Fruit fly (Drosophila melanogaster) S2 (cell line): ENCODE data around the gene Usp14.

ENCODE experiments used
- CG8478 ChIP-seq: fragments of >200 bp; optimal IDR thresholded peaks from 2 replicates; lab custom pipeline; 2018
- CTCF ChIP-seq, 2 experiments: fragments of >200 bp; optimal IDR thresholded peaks; 2 replicates each; lab custom pipeline; 2018

The Usp14 gene

dm6 chr2L:10314327-10315210 is at the start of gene Usp14, which contains the start of gene CG4972:
Gene Usp14 (minus strand): TSS chr2L:10314396.
Gene CG4972 (plus strand): TSS chr2L:10314792.
- TF ChIP-seq CG8478 (no peak), CTCF (optimal IDR thresholded peaks at IDR 0.05; lab: Kevin White, UChicago) (no peak)

- TF ChIP-seq CTCF (optimal IDR thresholded peaks at IDR 0.05; lab: Kevin White, UChicago) (no peak), CG8478 (no peak)
Measured at dm6 chr2L:10362408-10363067, 48.3 kb upstream of the Usp14 start, which contains the start of the genes Cand1 and pim. Gene Cand1 (minus strand): TSS chr2L:10362707. Gene pim (plus strand): TSS chr2L:10362989.

- TF ChIP-seq CG8478: no peak
Measured at dm6 chr2L:10356508-10356907, 42.3 kb upstream of the Usp14 start, which contains the start of the genes CtsL4 and ClpP. Gene CtsL4 (minus strand): TSS chr2L:10356597. Gene ClpP (plus strand): TSS chr2L:10356795.

- TF ChIP-seq CG8478 (no peak), CTCF (optimal IDR thresholded peaks at IDR 0.05; lab: Kevin White, UChicago) (no peak)
Measured at dm6 chr2L:10353871-10354270, 39.7 kb upstream of the Usp14 start, which contains the start of gene CG34367. Gene CG34367 (minus strand): TSS chr2L:10353905.

dm6 chr2L:10351130-10351529 is 36.9 kb upstream of the Usp14 start:
- no peak for TF ChIP-seq CTCF (optimal IDR thresholded peaks at IDR 0.05; lab: Kevin White, UChicago)
- TF ChIP-seq CG8478: no peak

- TF ChIP-seq CG8478 (no peak), CTCF (optimal IDR thresholded peaks at IDR 0.05; lab: Kevin White, UChicago) (no peak)
Measured at dm6 chr2L:10344029-10344606, 29.9 kb upstream of the Usp14 start, which contains the start of gene Frmd5. Gene Frmd5 (plus strand): TSS chr2L:10344442.

dm6 chr2L:10342471-10342870 is 28.3 kb upstream of the Usp14 start, which contains the start of gene Sps2:
Gene Sps2 (plus strand): TSS chr2L:10342594.
- no peak for TF ChIP-seq CG8478
- TF ChIP-seq CTCF (optimal IDR thresholded peaks at IDR 0.05; lab: Kevin White, UChicago): no peak

- TF ChIP-seq CG8478: no peak
- TF ChIP-seq CTCF (optimal IDR thresholded peaks at IDR 0.05; lab: Kevin White, UChicago): no peak
Measured at dm6 chr2L:10341405-10341804, 27.2 kb upstream of the Usp14 start, which contains the start of gene CG31715. Gene CG31715 (plus strand): TSS chr2L:10341616.

dm6 chr2L:10339841-10340240 is 25.6 kb upstream of the Usp14 start:
- TF ChIP-seq CTCF (optimal IDR thresholded peaks at IDR 0.05; lab: Kevin White, UChicago) (no peak), CG8478 (no peak)

dm6 chr2L:10339212-10339721 is 25.1 kb upstream of the Usp14 start, which contains the start of gene SamDC:
Gene SamDC (plus strand): TSS chr2L:10339457.
- TF ChIP-seq CTCF (optimal IDR thresholded peaks at IDR 0.05; lab: Kevin White, UChicago) (peak in 1 of 2 experiments; percentile 15), CG8478 (no peak)

- TF ChIP-seq CG8478 (no peak), CTCF (optimal IDR thresholded peaks at IDR 0.05; lab: Kevin White, UChicago) (no peak)
Measured at dm6 chr2L:10334854-10335277, 20.7 kb upstream of the Usp14 start.

dm6 chr2L:10334213-10334612 is 20.0 kb upstream of the Usp14 start:
- no peak for TF ChIP-seq CG8478
- no peak for TF ChIP-seq CTCF (optimal IDR thresholded peaks at IDR 0.05; lab: Kevin White, UChicago)

dm6 chr2L:10333091-10333991 is 19.1 kb upstream of the Usp14 start, which contains the start of gene GATAd:
Gene GATAd (plus strand): TSS chr2L:10333734.
- no peak for TF ChIP-seq CG8478
- peak in 1 of 2 experiments; percentile 1 for TF ChIP-seq CTCF (optimal IDR thresholded peaks at IDR 0.05; lab: Kevin White, UChicago)
